Worm (Caenorhabditis elegans) whole organism, L4 larva: Measurements from ENCODE around the gene R13H4.7.
A peak's percentile ranks its signal among the peaks of the same experiment; 100 is the strongest.

Source experiments
- D1046.2 ChIP-seq: fragments of 200-800 bp; sonication (Bioruptor generic); IDR thresholded peaks from 2 replicates; pipeline ENCODE4 v1.3.6; 2022; ENCODE audit warnings: missing genetic modification characterization, missing compliant biosample characterization
- F10B5.3 ChIP-seq: sonication (generic microtip); optimal IDR thresholded peaks from 2 replicates; lab custom pipeline; 2016; ENCODE audit warnings: mild to moderate bottlenecking, missing genetic modification characterization, missing compliant biosample characterization
- F26F4.8 ChIP-seq: fragments of 200-800 bp; sonication (Bioruptor generic); conservative IDR thresholded peaks from 2 replicates; pipeline ENCODE4 v1.3.6; 2022; ENCODE audit warnings: missing genetic modification characterization, missing compliant biosample characterization
- R02D3.7 ChIP-seq: fragments of 150-350 bp; sonication (generic microtip); optimal IDR thresholded peaks from 3 replicates; lab custom pipeline; 2014; ENCODE audit warnings: missing biosample characterization, missing genetic modification characterization
- T20F7.1 ChIP-seq: fragments of 200-800 bp; sonication (Bioruptor generic); optimal IDR thresholded peaks from 2 replicates; lab custom pipeline; 2018; ENCODE audit warnings: mild to moderate bottlenecking, missing genetic modification characterization, missing compliant biosample characterization
- Y5F2A.4 ChIP-seq: fragments of 200-800 bp; sonication (Bioruptor generic); optimal IDR thresholded peaks from 2 replicates; lab custom pipeline; 2018; ENCODE audit warnings: mild to moderate bottlenecking, missing genetic modification characterization, missing compliant biosample characterization
- Y75B8A.6 ChIP-seq: fragments of 200-800 bp; sonication (Bioruptor generic); IDR thresholded peaks from 2 replicates; pipeline ENCODE4 v1.3.6; 2022; ENCODE audit warnings: missing genetic modification reagents, missing genetic modification characterization, missing compliant biosample characterization
- ZK337.2 ChIP-seq: fragments of 200-800 bp; sonication (Bioruptor generic); IDR thresholded peaks from 2 replicates; pipeline ENCODE4 v1.3.6; 2022; ENCODE audit warnings: missing genetic modification reagents, missing genetic modification characterization, missing compliant biosample characterization
- ZK546.5 ChIP-seq, 2 experiments: sonication (generic microtip); optimal IDR thresholded peaks; 2 replicates each; lab custom pipeline; 2017; ENCODE audit warnings: missing biosample characterization in 2 of 2, missing genetic modification characterization in 2 of 2
- aha-1 ChIP-seq: fragments of 150-350 bp; peaks from one replicate; lab custom pipeline; 2014; ENCODE audit warnings: missing biosample characterization, missing genetic modification characterization
- aly-2 ChIP-seq: sonication (generic microtip); optimal IDR thresholded peaks from 2 replicates; lab custom pipeline; 2018; ENCODE audit warnings: missing biosample characterization, missing genetic modification characterization
- ceh-20 ChIP-seq: fragments of 200-800 bp; sonication (Bioruptor generic); IDR thresholded peaks from 2 replicates; pipeline ENCODE4 v1.3.6; 2022; ENCODE audit warnings: missing genetic modification reagents, missing genetic modification characterization, missing compliant biosample characterization
- ceh-62 ChIP-seq: sonication (generic microtip); optimal IDR thresholded peaks from 2 replicates; lab custom pipeline; 2017; ENCODE audit warnings: missing biosample characterization, missing genetic modification characterization
- cey-2 ChIP-seq: sonication (generic microtip); optimal IDR thresholded peaks from 3 replicates; lab custom pipeline; 2017; ENCODE audit warnings: missing genetic modification characterization, mild to moderate bottlenecking, missing compliant biosample characterization, antibody characterized with exemption, borderline replicate concordance; ENCODE audit not compliant: insufficient read depth
- daf-12 ChIP-seq: fragments of 150-350 bp; optimal IDR thresholded peaks from 2 replicates; lab custom pipeline; 2014; ENCODE audit warnings: missing biosample characterization, missing genetic modification reagents, missing genetic modification characterization
- dmd-6 ChIP-seq: fragments of 200-800 bp; sonication (Bioruptor generic); IDR thresholded peaks from 2 replicates; pipeline ENCODE4 v1.3.6; 2022; ENCODE audit warnings: missing genetic modification reagents, missing genetic modification characterization, missing compliant biosample characterization
- dmd-8 ChIP-seq: fragments of 200-800 bp; sonication (Bioruptor generic); IDR thresholded peaks from 2 replicates; pipeline ENCODE4 v1.3.6; 2022; ENCODE audit warnings: missing genetic modification characterization, missing compliant biosample characterization
- dmd-9 ChIP-seq: fragments of 200-800 bp; sonication (Bioruptor generic); IDR thresholded peaks from 2 replicates; pipeline ENCODE4 v1.3.6; 2022; ENCODE audit warnings: missing genetic modification reagents, missing genetic modification characterization, missing compliant biosample characterization
- dve-1 ChIP-seq: sonication (generic microtip); optimal IDR thresholded peaks from 2 replicates; lab custom pipeline; 2017; ENCODE audit warnings: antibody characterized with exemption, mild to moderate bottlenecking, missing genetic modification characterization, missing compliant biosample characterization; ENCODE audit not compliant: insufficient read depth
- egl-27 ChIP-seq: sonication (generic microtip); optimal IDR thresholded peaks from 3 replicates; lab custom pipeline; 2017; ENCODE audit warnings: missing biosample characterization, missing genetic modification reagents, missing genetic modification characterization
- egl-43 ChIP-seq: fragments of 200-800 bp; sonication (Bioruptor generic); IDR thresholded peaks from 2 replicates; pipeline ENCODE4 v1.3.6; 2022; ENCODE audit warnings: missing genetic modification reagents, missing genetic modification characterization, missing compliant biosample characterization
- gei-8 ChIP-seq: fragments of 200-800 bp; sonication (Bioruptor generic); optimal IDR thresholded peaks from 2 replicates; lab custom pipeline; 2018; ENCODE audit warnings: mild to moderate bottlenecking, missing genetic modification characterization, missing compliant biosample characterization
- hlh-11 ChIP-seq: fragments of 200-800 bp; sonication (Bioruptor generic); optimal IDR thresholded peaks from 2 replicates; lab custom pipeline; 2018; ENCODE audit warnings: mild to moderate bottlenecking, missing genetic modification characterization, missing compliant biosample characterization
- hlh-30 ChIP-seq: sonication (generic microtip); optimal IDR thresholded peaks from 2 replicates; lab custom pipeline; 2017; ENCODE audit warnings: antibody characterized with exemption, mild to moderate bottlenecking, missing genetic modification characterization, missing compliant biosample characterization; ENCODE audit not compliant: insufficient read depth
- hmg-1.1 ChIP-seq: fragments of 200-800 bp; sonication (Bioruptor generic); IDR thresholded peaks from 2 replicates; pipeline ENCODE4 v1.3.6; 2022; ENCODE audit warnings: missing genetic modification reagents, missing genetic modification characterization, missing compliant biosample characterization
- lin-1 ChIP-seq: fragments of 200-800 bp; sonication (Bioruptor generic); IDR thresholded peaks from 2 replicates; pipeline ENCODE4 v1.3.6; 2022; ENCODE audit warnings: missing genetic modification reagents, missing genetic modification characterization, missing compliant biosample characterization
- lin-13 ChIP-seq: fragments of 150-350 bp; optimal IDR thresholded peaks from 2 replicates; lab custom pipeline; 2014; ENCODE audit warnings: missing biosample characterization, missing genetic modification reagents, missing genetic modification characterization
- lin-15B ChIP-seq: fragments of 150-350 bp; sonication (generic microtip); optimal IDR thresholded peaks from 3 replicates; lab custom pipeline; 2014; ENCODE audit warnings: missing biosample characterization, missing genetic modification characterization
- lin-29 ChIP-seq: fragments of 200-800 bp; sonication (Bioruptor generic); IDR thresholded peaks from 2 replicates; pipeline ENCODE4 v1.3.6; 2022; ENCODE audit warnings: missing genetic modification reagents, missing genetic modification characterization, missing compliant biosample characterization
- lin-38 ChIP-seq: fragments of 200-800 bp; sonication (Bioruptor generic); IDR thresholded peaks from 2 replicates; pipeline ENCODE4 v1.3.6; 2022; ENCODE audit warnings: missing genetic modification reagents, missing genetic modification characterization, missing compliant biosample characterization
- lin-39 ChIP-seq: fragments of 150-350 bp; optimal IDR thresholded peaks from 2 replicates; lab custom pipeline; 2014; ENCODE audit warnings: missing biosample characterization, missing genetic modification reagents, missing genetic modification characterization
- lir-3 ChIP-seq: sonication (generic microtip); optimal IDR thresholded peaks from 2 replicates; lab custom pipeline; 2016; ENCODE audit warnings: mild to moderate bottlenecking, missing genetic modification characterization, missing compliant biosample characterization
- mdl-1 ChIP-seq, 2 experiments: fragments of 150-350 bp in 1 of 2; sonication (generic microtip) in 1 of 2; optimal IDR thresholded peaks; 2 replicates each; lab custom pipeline; 2014 to 2017; ENCODE audit warnings: missing biosample characterization in 2 of 2, missing genetic modification characterization in 2 of 2
- mdt-29 ChIP-seq: fragments of 200-800 bp; sonication (Bioruptor generic); IDR thresholded peaks from 2 replicates; pipeline ENCODE4 v1.3.6; 2022; ENCODE audit warnings: missing genetic modification reagents, missing genetic modification characterization, missing compliant biosample characterization
- mes-2 ChIP-seq: sonication (generic microtip); optimal IDR thresholded peaks from 2 replicates; lab custom pipeline; 2016; ENCODE audit warnings: missing genotype, mild to moderate bottlenecking, missing genetic modification characterization, missing compliant biosample characterization; ENCODE audit not compliant: poor library complexity, severe bottlenecking
- nhr-102 ChIP-seq: sonication (generic microtip); optimal IDR thresholded peaks from 2 replicates; lab custom pipeline; 2016; ENCODE audit warnings: mild to moderate bottlenecking, missing genetic modification characterization, moderate library complexity, missing compliant biosample characterization
- nhr-11 ChIP-seq: fragments of 150-350 bp; optimal IDR thresholded peaks from 2 replicates; lab custom pipeline; 2014; ENCODE audit warnings: missing biosample characterization, missing genetic modification characterization
- nhr-111 ChIP-seq: fragments of 200-800 bp; sonication (Bioruptor generic); optimal IDR thresholded peaks from 2 replicates; lab custom pipeline; 2018; ENCODE audit warnings: mild to moderate bottlenecking, missing genetic modification characterization, missing compliant biosample characterization
- nhr-237 ChIP-seq: sonication (generic microtip); optimal IDR thresholded peaks from 2 replicates; lab custom pipeline; 2017; ENCODE audit warnings: missing biosample characterization, missing genetic modification characterization
- nhr-28 ChIP-seq: fragments of 150-350 bp; optimal IDR thresholded peaks from 2 replicates; lab custom pipeline; 2014; ENCODE audit warnings: missing biosample characterization, missing genetic modification characterization
- nhr-48 ChIP-seq: sonication (generic microtip); optimal IDR thresholded peaks from 2 replicates; lab custom pipeline; 2016; ENCODE audit warnings: mild to moderate bottlenecking, missing genetic modification characterization, missing compliant biosample characterization
- nhr-76 ChIP-seq: fragments of 150-350 bp; optimal IDR thresholded peaks from 2 replicates; lab custom pipeline; 2014; ENCODE audit warnings: missing biosample characterization, missing genetic modification characterization
- sdz-12 ChIP-seq: fragments of 200-800 bp; sonication (Bioruptor generic); optimal IDR thresholded peaks from 2 replicates; lab custom pipeline; 2018; ENCODE audit warnings: mild to moderate bottlenecking, missing genetic modification characterization, missing compliant biosample characterization
- snpc-4 ChIP-seq: fragments of 150-350 bp; optimal IDR thresholded peaks from 2 replicates; lab custom pipeline; 2014; ENCODE audit warnings: missing biosample characterization, missing genetic modification characterization
- tra-1 ChIP-seq: fragments of 200-800 bp; sonication (Bioruptor generic); IDR thresholded peaks from 2 replicates; pipeline ENCODE4 v1.3.6; 2022; ENCODE audit warnings: missing genetic modification reagents, missing genetic modification characterization, missing compliant biosample characterization
- unc-130 ChIP-seq: sonication (generic microtip); optimal IDR thresholded peaks from 2 replicates; lab custom pipeline; 2016; ENCODE audit warnings: missing genetic modification reagents, missing genetic modification characterization, missing compliant biosample characterization
- unc-62 ChIP-seq, 3 experiments: fragments of 150-350 bp in 1 of 3; sonication (generic microtip); optimal IDR thresholded peaks in 2 of 3; peaks in 1 of 3; 1 replicate in 1 of 3; 2 replicates in 2 of 3; lab custom pipeline; 2014 to 2017; ENCODE audit warnings: missing biosample characterization in 3 of 3, missing genetic modification characterization in 3 of 3, missing genetic modification reagents in 3 of 3, missing genotype in 1 of 3
- zfp-3 ChIP-seq: fragments of 200-800 bp; sonication (Bioruptor generic); conservative IDR thresholded peaks from 2 replicates; pipeline ENCODE4 v1.3.6; 2022; ENCODE audit warnings: missing genetic modification reagents, missing genetic modification characterization, missing compliant biosample characterization
- zip-2 ChIP-seq: fragments of 150-350 bp; optimal IDR thresholded peaks from 2 replicates; lab custom pipeline; 2014; ENCODE audit warnings: missing biosample characterization, missing genetic modification characterization
- ztf-11 ChIP-seq: fragments of 150-350 bp; optimal IDR thresholded peaks from 2 replicates; lab custom pipeline; 2014; ENCODE audit warnings: missing biosample characterization, missing genetic modification characterization

R13H4.7 gene

DNA sequence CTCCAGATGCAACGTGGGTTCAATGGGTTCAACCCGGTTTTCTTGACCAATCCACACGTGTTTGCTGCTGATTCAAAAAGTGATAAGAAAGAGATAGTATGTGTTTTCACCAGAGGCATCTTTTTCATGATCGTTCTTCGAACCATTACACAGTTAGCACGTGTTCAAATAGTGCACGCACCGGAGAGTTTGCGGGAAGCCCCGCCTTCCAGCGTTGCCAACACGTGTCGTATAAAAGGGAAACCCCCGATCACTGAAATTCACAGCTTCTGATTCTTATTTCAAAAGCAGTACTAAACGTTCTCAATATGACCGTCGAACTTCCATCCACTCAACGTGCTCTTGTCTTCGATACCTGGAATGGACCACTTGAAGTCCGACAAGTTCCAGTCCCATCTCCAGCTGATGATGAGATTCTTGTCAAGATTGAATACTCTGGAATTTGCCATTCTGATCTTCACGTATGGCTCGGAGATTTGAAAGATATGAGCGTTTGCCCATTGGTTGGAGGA is 20.0 kb upstream of the R13H4.7 start, which contains the start of gene adh-1 (continued):
- TF ChIP-seq unc-130 (GFP tag; lab: Kevin White, UChicago) (no peak), lir-3 (no peak), lin-13 (no peak), lin-15B (tag; lab: Kevin White, UChicago) (no peak), nhr-76 (tag; lab: Kevin White, UChicago) (no peak), mes-2 (tag; lab: Kevin White, UChicago) (no peak), nhr-237 (tag; lab: Kevin White, UChicago) (no peak), tra-1 (GFP tag; lab: Robert Waterston, UW) (no peak), nhr-102 (tag; lab: Kevin White, UChicago) (peak; percentile 38), sdz-12 (GFP tag; lab: Kevin White, UChicago) (no peak), mdt-29 (GFP tag; lab: Robert Waterston, UW) (peak; percentile 66; the same call in 1 of the 2 replicates), nhr-28 (tag; lab: Kevin White, UChicago) (peak; percentile 95), hmg-1.1 (no peak), D1046.2 (GFP tag; lab: Robert Waterston, UW) (no peak), snpc-4 (tag; lab: Kevin White, UChicago) (no peak), ZK337.2 (GFP tag; lab: Robert Waterston, UW) (no peak), ztf-11 (tag; lab: Kevin White, UChicago) (no peak), Y5F2A.4 (GFP tag; lab: Kevin White, UChicago) (no peak), nhr-111 (no peak), egl-43 (GFP tag; lab: Robert Waterston, UW) (no peak), Y75B8A.6 (GFP tag; lab: Robert Waterston, UW) (no peak), ZK546.5 (tag; optimal IDR thresholded peaks at IDR 0.05; lab: Kevin White, UChicago) (no peak), nhr-48 (peak; percentile 88), gei-8 (GFP tag; lab: Kevin White, UChicago) (peak; percentile 93), dmd-9 (GFP tag; lab: Robert Waterston, UW) (no peak), F10B5.3 (tag; lab: Kevin White, UChicago) (no peak), unc-62 (GFP tag; optimal IDR thresholded peaks at IDR 0.05 in 1 of 2; lab: Kevin White, UChicago) (peak in 1 of 2 experiments; percentile 99), unc-62 (tag; optimal IDR thresholded peaks at IDR 0.05; lab: Kevin White, UChicago) (no peak), lin-1 (0 out of 2 replicates have a peak, but pooled peaks have one; percentile 35), mdl-1 (tag; optimal IDR thresholded peaks at IDR 0.05; lab: Kevin White, UChicago) (peak; percentile 96 to 99), aly-2 (tag; lab: Kevin White, UChicago) (no peak), hlh-30 (tag; lab: Kevin White, UChicago) (peak; percentile 89), zfp-3 (no peak), lin-29 (no peak), egl-27 (peak; percentile 34), hlh-11 (tag; lab: Kevin White, UChicago) (peak; percentile 92), F26F4.8 (no peak), R02D3.7 (tag; lab: Kevin White, UChicago) (no peak), ceh-20 (GFP tag; lab: Robert Waterston, UW) (no peak; the same call in 1 of the 2 replicates), cey-2 (tag; lab: Kevin White, UChicago) (peak; percentile 74), dmd-8 (GFP tag; lab: Robert Waterston, UW) (no peak), nhr-11 (tag; lab: Kevin White, UChicago) (peak; percentile 73), daf-12 (tag; lab: Kevin White, UChicago) (no peak), lin-39 (tag; lab: Kevin White, UChicago) (no peak), ceh-62 (no peak), lin-38 (GFP tag; lab: Robert Waterston, UW) (no peak), aha-1 (tag; lab: Kevin White, UChicago) (peak; percentile 97), zip-2 (no peak), T20F7.1 (GFP tag; lab: Kevin White, UChicago) (no peak), dve-1 (tag; lab: Kevin White, UChicago) (peak; percentile 61), dmd-6 (GFP tag; lab: Robert Waterston, UW) (peak; percentile 96)
